Worm (Caenorhabditis elegans) whole organism, L3 larva: Measurements from ENCODE around the gene Y37E11AM.4.

Experiments
- R02D3.7 ChIP-seq: fragments of 150-350 bp; optimal IDR thresholded peaks from 2 replicates; lab custom pipeline; 2014; ENCODE audit warnings: missing biosample characterization, missing genetic modification characterization
- ZK546.5 ChIP-seq: sonication (generic microtip); optimal IDR thresholded peaks from 2 replicates; lab custom pipeline; 2017; ENCODE audit warnings: missing biosample characterization, missing genetic modification characterization
- aly-2 ChIP-seq: fragments of 150-350 bp; optimal IDR thresholded peaks from 2 replicates; lab custom pipeline; 2014; ENCODE audit warnings: missing biosample characterization, missing genetic modification characterization
- ceh-16 ChIP-seq: sonication (generic microtip); optimal IDR thresholded peaks from 2 replicates; lab custom pipeline; 2017; ENCODE audit warnings: missing biosample characterization, missing genetic modification characterization
- ceh-82 ChIP-seq: fragments of 150-350 bp; optimal IDR thresholded peaks from 2 replicates; lab custom pipeline; 2014; ENCODE audit warnings: missing biosample characterization, missing genetic modification characterization
- ceh-9 ChIP-seq: sonication (generic microtip); optimal IDR thresholded peaks from 2 replicates; lab custom pipeline; 2018; ENCODE audit warnings: missing biosample characterization, missing genetic modification characterization
- egl-27 ChIP-seq: sonication (generic microtip); optimal IDR thresholded peaks from 4 replicates; lab custom pipeline; 2017; ENCODE audit warnings: missing biosample characterization, missing genetic modification reagents, missing genetic modification characterization
- elt-1 ChIP-seq: fragments of 150-350 bp; optimal IDR thresholded peaks from 2 replicates; lab custom pipeline; 2014; ENCODE audit warnings: missing biosample characterization, missing genetic modification characterization
- elt-2 ChIP-seq: sonication (generic microtip); optimal IDR thresholded peaks from 2 replicates; lab custom pipeline; 2016; ENCODE audit warnings: missing genetic modification reagents, mild to moderate bottlenecking, missing genetic modification characterization, missing compliant biosample characterization
- elt-3 ChIP-seq, 3 experiments: fragments of 150-350 bp in 1 of 3; sonication (generic microtip) in 2 of 3; optimal IDR thresholded peaks; 2 replicates in 2 of 3; 4 replicates in 1 of 3; lab custom pipeline; 2014 to 2017; ENCODE audit warnings: missing biosample characterization in 3 of 3, missing genetic modification characterization in 3 of 3
- eor-1 ChIP-seq, 2 experiments: fragments of 150-350 bp; optimal IDR thresholded peaks; 2 replicates each; lab custom pipeline; 2014 to 2018; ENCODE audit warnings: missing biosample characterization in 2 of 2, missing genetic modification characterization in 2 of 2
- fkh-2 ChIP-seq: fragments of 150-350 bp; optimal IDR thresholded peaks from 2 replicates; lab custom pipeline; 2014; ENCODE audit warnings: missing biosample characterization, missing genetic modification reagents, missing genetic modification characterization
- fos-1 ChIP-seq: fragments of 150-350 bp; optimal IDR thresholded peaks from 2 replicates; lab custom pipeline; 2014; ENCODE audit warnings: missing biosample characterization, missing genetic modification characterization
- lin-15B ChIP-seq: fragments of 150-350 bp; optimal IDR thresholded peaks from 2 replicates; lab custom pipeline; 2014; ENCODE audit warnings: missing biosample characterization, missing genetic modification characterization
- lsy-12 ChIP-seq: sonication (generic microtip); optimal IDR thresholded peaks from 2 replicates; lab custom pipeline; 2016; ENCODE audit warnings: mild to moderate bottlenecking, missing genetic modification characterization, missing compliant biosample characterization
- mdl-1 ChIP-seq: fragments of 150-350 bp; optimal IDR thresholded peaks from 2 replicates; lab custom pipeline; 2014; ENCODE audit warnings: missing biosample characterization, missing genetic modification characterization
- nfya-1 ChIP-seq: sonication (generic microtip); optimal IDR thresholded peaks from 2 replicates; lab custom pipeline; 2017; ENCODE audit warnings: missing genetic modification characterization, mild to moderate bottlenecking, missing compliant biosample characterization, antibody characterized with exemption, moderate library complexity; ENCODE audit not compliant: insufficient read depth
- nhr-12 ChIP-seq: fragments of 150-350 bp; optimal IDR thresholded peaks from 2 replicates; lab custom pipeline; 2014; ENCODE audit warnings: missing biosample characterization, missing genetic modification characterization
- nhr-23 ChIP-seq: fragments of 150-350 bp; optimal IDR thresholded peaks from 2 replicates; lab custom pipeline; 2014; ENCODE audit warnings: missing biosample characterization, missing genetic modification reagents, missing genetic modification characterization
- nhr-237 ChIP-seq: fragments of 150-350 bp; optimal IDR thresholded peaks from 2 replicates; lab custom pipeline; 2014; ENCODE audit warnings: missing biosample characterization, missing genetic modification characterization
- nhr-28 ChIP-seq: fragments of 150-350 bp; optimal IDR thresholded peaks from 2 replicates; lab custom pipeline; 2014; ENCODE audit warnings: missing biosample characterization, missing genetic modification characterization
- nhr-76 ChIP-seq: fragments of 150-350 bp; sonication (generic microtip); optimal IDR thresholded peaks from 5 replicates; lab custom pipeline; 2014; ENCODE audit warnings: missing biosample characterization, missing genetic modification characterization
- nhr-77 ChIP-seq: fragments of 150-350 bp; optimal IDR thresholded peaks from 2 replicates; lab custom pipeline; 2014; ENCODE audit warnings: missing biosample characterization, missing genetic modification characterization
- pha-4 ChIP-seq: fragments of 150-350 bp; optimal IDR thresholded peaks from 2 replicates; lab custom pipeline; 2014; ENCODE audit warnings: missing biosample characterization, missing genetic modification reagents, missing genetic modification characterization
- pqm-1 ChIP-seq: fragments of 150-350 bp; optimal IDR thresholded peaks from 2 replicates; lab custom pipeline; 2017; ENCODE audit warnings: missing biosample characterization, missing genetic modification characterization, inconsistent platforms
- sea-2 ChIP-seq: fragments of 150-350 bp; sonication (generic microtip); optimal IDR thresholded peaks from 4 replicates; lab custom pipeline; 2014; ENCODE audit warnings: missing biosample characterization, missing genetic modification reagents, missing genetic modification characterization
- skn-1 ChIP-seq: fragments of 150-350 bp; optimal IDR thresholded peaks from 2 replicates; lab custom pipeline; 2014; ENCODE audit warnings: missing biosample characterization, missing genetic modification characterization
- snpc-4 ChIP-seq: fragments of 150-350 bp; optimal IDR thresholded peaks from 2 replicates; lab custom pipeline; 2014; ENCODE audit warnings: missing biosample characterization, missing genetic modification characterization
- tbx-2 ChIP-seq: sonication (generic microtip); optimal IDR thresholded peaks from 2 replicates; lab custom pipeline; 2016; ENCODE audit warnings: mild to moderate bottlenecking, missing genetic modification characterization, missing compliant biosample characterization
- unc-39 ChIP-seq: sonication (generic microtip); optimal IDR thresholded peaks from 4 replicates; lab custom pipeline; 2017; ENCODE audit warnings: missing biosample characterization, missing genetic modification characterization
- zag-1 ChIP-seq: fragments of 150-350 bp; optimal IDR thresholded peaks from 2 replicates; lab custom pipeline; 2014; ENCODE audit warnings: missing biosample characterization, missing genetic modification characterization
- ztf-11 ChIP-seq: fragments of 150-350 bp; optimal IDR thresholded peaks from 2 replicates; lab custom pipeline; 2014; ENCODE audit warnings: missing biosample characterization, missing genetic modification characterization
- ztf-4 ChIP-seq: fragments of 150-350 bp; optimal IDR thresholded peaks from 2 replicates; lab custom pipeline; 2014; ENCODE audit warnings: missing biosample characterization, missing genetic modification characterization

The Y37E11AM.4 gene

ce11 chrIV:3721973-3722372 lies 617 bp downstream of the Y37E11AM.4 start:
- TF ChIP-seq ceh-9 (no peak), nhr-77 (tag; lab: Kevin White, UChicago) (no peak), nhr-28 (tag; lab: Kevin White, UChicago) (no peak), nfya-1 (tag; lab: Kevin White, UChicago) (no peak), pqm-1 (peak; percentile 25), elt-2 (tag; lab: Kevin White, UChicago) (peak; percentile 47), pha-4 (peak; percentile 15)

DNA sequence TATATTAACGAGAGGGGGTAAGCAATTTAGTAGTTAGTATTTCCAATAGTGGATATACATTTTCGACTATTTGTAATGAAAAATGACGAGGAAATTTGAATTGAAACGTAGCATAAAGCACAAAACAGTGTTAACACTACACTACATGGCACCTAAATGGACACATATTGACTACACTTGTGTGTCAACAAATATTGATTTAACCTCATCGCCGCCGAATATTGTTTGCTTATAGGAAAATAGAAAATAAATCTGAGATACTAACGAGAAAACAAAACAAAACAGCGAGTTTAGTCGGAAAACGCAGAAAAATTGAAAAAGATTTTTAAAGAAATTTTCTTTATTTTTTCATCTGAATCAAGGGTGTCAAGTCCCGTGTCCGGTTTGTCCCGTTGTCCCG lies 1.9 kb downstream of the Y37E11AM.4 start:
- TF ChIP-seq pha-4 (peak; percentile 76), ceh-82 (tag; lab: Kevin White, UChicago) (no peak)

ce11 chrIV:3719057-3719456 lies 3.5 kb downstream of the Y37E11AM.4 start, which contains the start of gene Y37E11AM.3:
Y37E11AM.3 (minus strand) TSS chrIV:3719157.
- TF ChIP-seq skn-1 (no peak), zag-1 (no peak), sea-2 (GFP tag; lab: Kevin White, UChicago) (no peak), fos-1 (tag; lab: Kevin White, UChicago) (no peak), elt-1 (tag; lab: Kevin White, UChicago) (no peak), elt-2 (tag; lab: Kevin White, UChicago) (no peak), nhr-23 (tag; lab: Kevin White, UChicago) (no peak), lsy-12 (no peak), R02D3.7 (no peak), aly-2 (no peak), nfya-1 (tag; lab: Kevin White, UChicago) (no peak), ceh-16 (tag; lab: Kevin White, UChicago) (no peak), tbx-2 (no peak), mdl-1 (tag; lab: Kevin White, UChicago) (no peak), ZK546.5 (no peak), egl-27 (tag; lab: Kevin White, UChicago) (no peak), nhr-76 (no peak), pha-4 (no peak)

DNA sequence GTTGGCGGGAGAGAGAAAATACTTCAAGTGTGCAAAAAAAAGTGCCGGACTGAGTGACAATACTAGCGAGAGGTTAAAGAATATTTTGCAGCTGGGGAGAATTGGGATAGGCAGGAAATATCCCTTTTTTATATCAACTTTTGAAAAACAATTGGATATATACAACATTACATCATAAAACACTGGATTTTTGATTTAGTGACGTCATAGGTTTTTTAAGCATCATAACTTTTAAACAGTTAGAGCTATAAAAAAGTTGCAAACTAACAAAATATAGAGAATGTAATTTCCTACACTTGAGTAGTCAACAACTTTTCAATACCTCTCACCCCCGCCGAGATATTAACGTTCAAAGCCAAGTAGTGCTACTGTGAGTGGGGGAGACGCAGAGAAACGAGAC lies 11.9 kb downstream of the Y37E11AM.4 start:
- TF ChIP-seq nhr-76 (no peak), ztf-11 (tag; lab: Kevin White, UChicago) (no peak), nhr-23 (tag; lab: Kevin White, UChicago) (no peak), pqm-1 (no peak), snpc-4 (tag; lab: Kevin White, UChicago) (no peak), nfya-1 (tag; lab: Kevin White, UChicago) (no peak), ceh-9 (no peak), pha-4 (no peak)
- TF ChIP-seq, all 47 proteins: peak for 0

- TF ChIP-seq pqm-1, result no peak
- TF ChIP-seq nhr-77 (tag; lab: Kevin White, UChicago), result no peak
- no peak for TF ChIP-seq ztf-11 (tag; lab: Kevin White, UChicago)
- TF ChIP-seq mdl-1 (tag; lab: Kevin White, UChicago), result no peak
Observed at ce11 chrIV:3709200-3709599, 13.4 kb downstream of the Y37E11AM.4 start, which contains the start of gene Y37E11AL.1. Y37E11AL.1 (plus strand) TSS chrIV:3709500.

ce11 chrIV:3701892-3702291 lies 20.7 kb downstream of the Y37E11AM.4 start, which contains the start of gene Y37E11AL.12:
Y37E11AL.12 (minus strand) TSS chrIV:3701992.
- TF ChIP-seq sea-2 (GFP tag; lab: Kevin White, UChicago), result no peak
- TF ChIP-seq ZK546.5, result no peak
- no peak for TF ChIP-seq nhr-12 (tag; lab: Kevin White, UChicago)
- no peak for TF ChIP-seq egl-27 (tag; lab: Kevin White, UChicago)
- no peak for TF ChIP-seq elt-3 (tag; optimal IDR thresholded peaks at IDR 0.05; lab: Kevin White, UChicago)
- no peak for TF ChIP-seq lin-15B
- no peak for TF ChIP-seq fkh-2
- TF ChIP-seq ztf-4 (tag; lab: Kevin White, UChicago), result no peak
- TF ChIP-seq aly-2, result no peak

ce11 chrIV:3700554-3700953 lies 22.0 kb downstream of the Y37E11AM.4 start, which contains the start of gene Y37E11AL.9:
Y37E11AL.9 (minus strand) TSS chrIV:3700654.
- TF ChIP-seq egl-27 (tag; lab: Kevin White, UChicago) (no peak), eor-1 (tag; optimal IDR thresholded peaks at IDR 0.05; lab: Kevin White, UChicago) (no peak), aly-2 (no peak), sea-2 (GFP tag; lab: Kevin White, UChicago) (no peak), unc-39 (tag; lab: Kevin White, UChicago) (no peak), nfya-1 (tag; lab: Kevin White, UChicago) (no peak), nhr-237 (tag; lab: Kevin White, UChicago) (no peak), ceh-9 (no peak), ztf-4 (tag; lab: Kevin White, UChicago) (no peak)
